Fruit fly (Drosophila melanogaster) whole organism, embryonic: ENCODE measurements around the gene CG43093.

Source experiments
- Atf3 ChIP-seq: fragments of 200-800 bp; sonication (Bioruptor generic); optimal IDR thresholded peaks from 3 replicates; lab custom pipeline; 2016; ENCODE audit warnings: missing biosample characterization, missing genetic modification characterization
- Blimp-1 ChIP-seq: fragments of 200-800 bp; sonication (Bioruptor generic); optimal IDR thresholded peaks from 3 replicates; lab custom pipeline; 2018; ENCODE audit warnings: missing biosample characterization, missing genetic modification characterization, mild to moderate bottlenecking, moderate library complexity, missing genetic modification reagents
- CG10366 ChIP-seq: fragments of 200-800 bp; sonication (Bioruptor generic); IDR thresholded peaks from 2 replicates; pipeline ENCODE4 v1.3.6; 2022; ENCODE audit warnings: missing biosample characterization, missing genetic modification characterization
- CG10462 ChIP-seq: fragments of 200-800 bp; sonication (Bioruptor generic); optimal IDR thresholded peaks from 2 replicates; lab custom pipeline; 2016; ENCODE audit warnings: missing biosample characterization, missing genetic modification characterization
- CG11247 ChIP-seq: fragments of 200-800 bp; sonication (Bioruptor generic); IDR thresholded peaks from 2 replicates; pipeline ENCODE4 v1.3.6; 2022; ENCODE audit warnings: missing biosample characterization, missing genetic modification characterization
- CG12744 ChIP-seq: fragments of 200-800 bp; sonication (Bioruptor generic); optimal IDR thresholded peaks from 2 replicates; lab custom pipeline; 2016; ENCODE audit warnings: missing biosample characterization, missing genetic modification characterization
- CG14667 ChIP-seq: fragments of 200-800 bp; sonication (Bioruptor generic); IDR thresholded peaks from 2 replicates; pipeline ENCODE4 v1.3.6; 2022; ENCODE audit warnings: missing biosample characterization, missing genetic modification characterization
- CG14710 ChIP-seq: fragments of 200-800 bp; sonication (Bioruptor generic); optimal IDR thresholded peaks from 3 replicates; lab custom pipeline; 2019; ENCODE audit warnings: missing biosample characterization, mild to moderate bottlenecking, missing genetic modification characterization, moderate library complexity
- CG14860 ChIP-seq: fragments of 200-800 bp; sonication (Bioruptor generic); IDR thresholded peaks from 3 replicates; pipeline ENCODE4 v1.3.6; 2022; ENCODE audit warnings: missing biosample characterization, missing genetic modification characterization; ENCODE audit not compliant: partially characterized antibody
- CG15514 ChIP-seq: fragments of 200-800 bp; sonication (Bioruptor generic); optimal IDR thresholded peaks from 3 replicates; lab custom pipeline; 2017; ENCODE audit warnings: missing biosample characterization, missing genetic modification characterization, mild to moderate bottlenecking, moderate library complexity, missing genetic modification reagents
- CG1603 ChIP-seq: fragments of 200-800 bp; sonication (Bioruptor generic); optimal IDR thresholded peaks from 2 replicates; lab custom pipeline; 2019; ENCODE audit warnings: missing biosample characterization, mild to moderate bottlenecking, missing genetic modification characterization, moderate library complexity
- CG1647 ChIP-seq: fragments of 200-800 bp; sonication (Bioruptor generic); optimal IDR thresholded peaks from 3 replicates; lab custom pipeline; 2016; ENCODE audit warnings: missing biosample characterization, missing genetic modification characterization
- CG17186 ChIP-seq: fragments of 200-800 bp; sonication (Bioruptor generic); optimal IDR thresholded peaks from 3 replicates; lab custom pipeline; 2017; ENCODE audit warnings: missing biosample characterization, missing genetic modification reagents, missing genetic modification characterization
- CG17802 ChIP-seq: fragments of 200-800 bp; sonication (Bioruptor generic); optimal IDR thresholded peaks from 2 replicates; lab custom pipeline; 2018; ENCODE audit warnings: missing biosample characterization, mild to moderate bottlenecking, missing genetic modification characterization, moderate library complexity
- CG30020 ChIP-seq: fragments of 200-800 bp; optimal IDR thresholded peaks from 2 replicates; lab custom pipeline; 2019; ENCODE audit warnings: missing biosample characterization, mild to moderate bottlenecking, missing genetic modification characterization, moderate library complexity
- CG31365 ChIP-seq: fragments of 200-800 bp; sonication (Bioruptor generic); optimal IDR thresholded peaks from 2 replicates; lab custom pipeline; 2018; ENCODE audit warnings: missing biosample characterization, mild to moderate bottlenecking, missing genetic modification characterization
- CG3163 ChIP-seq: fragments of 200-800 bp; sonication (Bioruptor generic); optimal IDR thresholded peaks from 3 replicates; lab custom pipeline; 2016; ENCODE audit warnings: missing biosample characterization, missing genetic modification characterization
- CG32772 ChIP-seq: fragments of 200-800 bp; sonication (Bioruptor generic); IDR thresholded peaks from 2 replicates; pipeline ENCODE4 v1.3.6; 2022; ENCODE audit warnings: missing biosample characterization, missing genetic modification characterization
- CG3847 ChIP-seq: fragments of 200-800 bp; sonication (Bioruptor generic); IDR thresholded peaks from 2 replicates; pipeline ENCODE4 v1.3.6; 2022; ENCODE audit warnings: missing biosample characterization, missing genetic modification characterization
- CG7987 ChIP-seq: fragments of 200-800 bp; sonication (Bioruptor generic); optimal IDR thresholded peaks from 2 replicates; lab custom pipeline; 2018; ENCODE audit warnings: missing biosample characterization, mild to moderate bottlenecking, missing genetic modification characterization, moderate library complexity
- Dip2 ChIP-seq: fragments of 200-800 bp; sonication (Bioruptor generic); IDR thresholded peaks from 2 replicates; pipeline ENCODE4 v1.3.6; 2022; ENCODE audit warnings: missing biosample characterization, missing genetic modification characterization
- Dp ChIP-seq: fragments of 200-800 bp; sonication (Bioruptor generic); optimal IDR thresholded peaks from 2 replicates; lab custom pipeline; 2018; ENCODE audit warnings: missing biosample characterization, mild to moderate bottlenecking, missing genetic modification characterization, moderate library complexity
- E2f2 ChIP-seq: fragments of 200-800 bp; sonication (Bioruptor generic); IDR thresholded peaks from 2 replicates; pipeline ENCODE4 v1.3.6; 2022; ENCODE audit warnings: missing biosample characterization, missing genetic modification characterization
- Fer1 ChIP-seq: fragments of 200-800 bp; sonication (Bioruptor generic); optimal IDR thresholded peaks from 2 replicates; lab custom pipeline; 2017; ENCODE audit warnings: missing biosample characterization, mild to moderate bottlenecking, missing genetic modification characterization
- Fer3 ChIP-seq: fragments of 200-800 bp; sonication (Bioruptor generic); optimal IDR thresholded peaks from 2 replicates; lab custom pipeline; 2018; ENCODE audit warnings: missing biosample characterization, mild to moderate bottlenecking, missing genetic modification characterization, moderate library complexity
- HHEX ChIP-seq: fragments of 200-800 bp; sonication (Bioruptor generic); optimal IDR thresholded peaks from 3 replicates; lab custom pipeline; 2017; ENCODE audit warnings: missing biosample characterization, mild to moderate bottlenecking, missing genetic modification characterization, missing genetic modification reagents
- HLHmδ ChIP-seq: fragments of 200-800 bp; sonication (Bioruptor generic); optimal IDR thresholded peaks from 2 replicates; lab custom pipeline; 2018; ENCODE audit warnings: missing biosample characterization, mild to moderate bottlenecking, missing genetic modification characterization, moderate library complexity
- Oli ChIP-seq: fragments of 200-800 bp; sonication (Bioruptor generic); optimal IDR thresholded peaks from 2 replicates; lab custom pipeline; 2018; ENCODE audit warnings: missing biosample characterization, mild to moderate bottlenecking, missing genetic modification characterization, moderate library complexity
- Spps ChIP-seq: fragments of 200-800 bp; sonication (Bioruptor generic); optimal IDR thresholded peaks from 2 replicates; lab custom pipeline; 2018; ENCODE audit warnings: missing biosample characterization, mild to moderate bottlenecking, missing genetic modification characterization
- Sry-δ ChIP-seq: fragments of 200-800 bp; sonication (Bioruptor generic); optimal IDR thresholded peaks from 2 replicates; lab custom pipeline; 2016; ENCODE audit warnings: missing biosample characterization, missing genetic modification characterization
- abd-A ChIP-seq: fragments of 200-800 bp; sonication (Bioruptor generic); optimal IDR thresholded peaks from 3 replicates; lab custom pipeline; 2019; ENCODE audit warnings: missing biosample characterization, mild to moderate bottlenecking, missing genetic modification characterization, moderate library complexity
- amos ChIP-seq: fragments of 200-800 bp; sonication (Bioruptor generic); IDR thresholded peaks from 2 replicates; pipeline ENCODE4 v1.3.6; 2022; ENCODE audit warnings: missing biosample characterization, missing genetic modification characterization; ENCODE audit not compliant: partially characterized antibody
- bbx ChIP-seq: fragments of 200-800 bp; sonication (Bioruptor generic); IDR thresholded peaks from 2 replicates; pipeline ENCODE4 v1.3.6; 2022; ENCODE audit warnings: missing biosample characterization, missing genetic modification characterization; ENCODE audit not compliant: partially characterized antibody
- cg ChIP-seq: fragments of 200-800 bp; sonication (Bioruptor generic); optimal IDR thresholded peaks from 3 replicates; lab custom pipeline; 2019; ENCODE audit warnings: missing biosample characterization, mild to moderate bottlenecking, missing genetic modification characterization, moderate library complexity
- crol ChIP-seq: fragments of 200-800 bp; sonication (Bioruptor generic); IDR thresholded peaks from 2 replicates; pipeline ENCODE4 v1.3.6; 2022; ENCODE audit warnings: missing biosample characterization, missing genetic modification characterization
- eve ChIP-seq, 2 experiments: fragments of >200 bp; optimal IDR thresholded peaks; 2 replicates each; lab custom pipeline; 2017; ENCODE audit warnings: missing biosample characterization in 2 of 2, missing genetic modification characterization in 2 of 2
- gfzf ChIP-seq: fragments of 200-800 bp; sonication (Bioruptor generic); optimal IDR thresholded peaks from 2 replicates; lab custom pipeline; 2016; ENCODE audit warnings: missing biosample characterization, mild to moderate bottlenecking, missing genetic modification characterization, moderate library complexity
- hb ChIP-seq: fragments of 200-800 bp; sonication (Bioruptor generic); IDR thresholded peaks from 3 replicates; pipeline ENCODE4 v1.3.6; 2022; ENCODE audit warnings: missing biosample characterization, missing genetic modification characterization; ENCODE audit not compliant: partially characterized antibody
- ken ChIP-seq: fragments of 200-800 bp; sonication (Bioruptor generic); IDR thresholded peaks from 3 replicates; pipeline ENCODE4 v1.3.6; 2022; ENCODE audit warnings: missing biosample characterization, missing genetic modification characterization
- lilli ChIP-seq: fragments of 200-800 bp; sonication (Bioruptor generic); optimal IDR thresholded peaks from 3 replicates; lab custom pipeline; 2016; ENCODE audit warnings: missing biosample characterization, missing genetic modification characterization
- nerfin-1 ChIP-seq: fragments of 200-800 bp; sonication (Bioruptor generic); optimal IDR thresholded peaks from 3 replicates; lab custom pipeline; 2019; ENCODE audit warnings: missing biosample characterization, mild to moderate bottlenecking, missing genetic modification characterization, moderate library complexity
- oc ChIP-seq: fragments of 200-800 bp; sonication (Bioruptor generic); optimal IDR thresholded peaks from 2 replicates; lab custom pipeline; 2018; ENCODE audit warnings: missing biosample characterization, mild to moderate bottlenecking, missing genetic modification characterization, moderate library complexity
- so ChIP-seq: fragments of 200-800 bp; sonication (Bioruptor generic); IDR thresholded peaks from 3 replicates; pipeline ENCODE4 v1.3.6; 2022; ENCODE audit warnings: missing biosample characterization, missing genetic modification characterization
- sqz ChIP-seq: fragments of 200-800 bp; sonication (Bioruptor generic); optimal IDR thresholded peaks from 3 replicates; lab custom pipeline; 2018; ENCODE audit warnings: missing biosample characterization, mild to moderate bottlenecking, missing genetic modification characterization
- stc ChIP-seq: fragments of 200-800 bp; sonication (Bioruptor generic); IDR thresholded peaks from 2 replicates; pipeline ENCODE4 v1.3.6; 2022; ENCODE audit warnings: missing biosample characterization, missing genetic modification characterization
- stwl ChIP-seq: fragments of 200-800 bp; sonication (Bioruptor generic); optimal IDR thresholded peaks from 3 replicates; lab custom pipeline; 2018; ENCODE audit warnings: missing biosample characterization, mild to moderate bottlenecking, missing genetic modification characterization, moderate library complexity
- tna ChIP-seq: fragments of 200-800 bp; sonication (Bioruptor generic); IDR thresholded peaks from 2 replicates; pipeline ENCODE4 v1.3.6; 2022; ENCODE audit warnings: missing biosample characterization, missing genetic modification characterization; ENCODE audit not compliant: partially characterized antibody
- vnd ChIP-seq: fragments of 200-800 bp; sonication (Bioruptor generic); IDR thresholded peaks from 3 replicates; pipeline ENCODE4 v1.3.6; 2022; ENCODE audit warnings: missing biosample characterization, missing genetic modification characterization; ENCODE audit not compliant: partially characterized antibody
- wor ChIP-seq: fragments of 200-800 bp; sonication (Bioruptor generic); IDR thresholded peaks from 2 replicates; pipeline ENCODE4 v1.3.6; 2022; ENCODE audit warnings: missing biosample characterization, missing genetic modification characterization
- yki ChIP-seq: fragments of >200 bp; optimal IDR thresholded peaks from 3 replicates; lab custom pipeline; 2018

CG43093 gene

DNA sequence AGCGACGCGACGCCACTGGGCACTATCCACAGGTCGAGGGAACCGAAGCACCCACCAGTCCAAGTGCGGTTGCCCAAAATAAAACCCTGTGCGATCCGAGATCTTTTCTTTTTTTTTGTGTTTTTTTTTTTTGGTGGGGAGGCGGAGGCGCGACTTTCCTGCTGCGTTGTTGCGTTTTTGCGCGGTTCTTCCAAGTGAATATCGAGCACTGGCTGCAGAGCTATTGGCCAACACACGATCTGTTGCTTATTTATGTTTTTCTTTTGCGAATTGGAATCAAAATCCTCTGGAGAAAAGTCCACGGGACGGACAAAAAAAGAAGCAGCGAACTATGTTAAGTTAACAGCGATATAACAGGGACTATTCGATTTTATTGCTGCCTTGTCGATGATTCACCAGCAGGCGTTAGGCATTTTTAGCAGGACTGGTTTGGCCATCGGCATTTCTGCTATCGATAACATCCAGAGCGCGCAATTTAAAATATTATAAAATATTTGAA is 49.2 kb downstream of the CG43093 start, which contains the start of gene wge (continued):
- TF ChIP-seq CG17186 (GFP tag; lab: Kevin White, UChicago) (no peak), CG11247 (no peak), CG30020 (tag; lab: Kevin White, UChicago) (no peak), tna (GFP tag; lab: Robert Waterston, UW) (peak; percentile 58; the same call in 1 of the 2 replicates), CG12744 (GFP tag; lab: Kevin White, UChicago) (no peak), CG14667 (GFP tag; lab: Robert Waterston, UW) (no peak), so (GFP tag; lab: Robert Waterston, UW) (no peak), HLHmδ (GFP tag; lab: Kevin White, UChicago) (no peak), sqz (GFP tag; lab: Kevin White, UChicago) (peak; percentile 89), lilli (GFP tag; lab: Kevin White, UChicago) (no peak), CG15514 (peak; percentile 38), CG32772 (GFP tag; lab: Robert Waterston, UW) (peak; percentile 60), yki (lab: Kevin White, UChicago) (no peak), CG14710 (tag; lab: Kevin White, UChicago) (peak; percentile 50), Blimp-1 (GFP tag; lab: Kevin White, UChicago) (no peak), Sry-δ (GFP tag; lab: Kevin White, UChicago) (peak; percentile 53), hb (GFP tag; lab: Robert Waterston, UW) (peak; percentile 67; the same call in 2 of the 3 replicates), Dp (peak; percentile 94), vnd (peak; percentile 38; the same call in 1 of the 3 replicates), Dip2 (no peak), CG10462 (GFP tag; lab: Kevin White, UChicago) (no peak), CG1647 (no peak), CG3163 (GFP tag; lab: Kevin White, UChicago) (no peak), eve (GFP tag; optimal IDR thresholded peaks at IDR 0.05; lab: Kevin White, UChicago) (no peak), Oli (tag; lab: Kevin White, UChicago) (no peak), nerfin-1 (tag; lab: Kevin White, UChicago) (peak; percentile 72), wor (no peak), CG10366 (GFP tag; lab: Robert Waterston, UW) (no peak), CG17802 (tag; lab: Kevin White, UChicago) (no peak), E2f2 (GFP tag; lab: Robert Waterston, UW) (peak; percentile 96), cg (GFP tag; lab: Kevin White, UChicago) (peak; percentile 57), CG3847 (GFP tag; lab: Robert Waterston, UW) (no peak), gfzf (GFP tag; lab: Kevin White, UChicago) (peak; percentile 75), CG31365 (no peak), CG7987 (GFP tag; lab: Kevin White, UChicago) (no peak), amos (GFP tag; lab: Robert Waterston, UW) (peak; percentile 65), bbx (GFP tag; lab: Robert Waterston, UW) (peak; percentile 74), Fer1 (GFP tag; lab: Kevin White, UChicago) (peak; percentile 16), Spps (no peak), abd-A (peak; percentile 31), CG1603 (peak; percentile 34), stc (GFP tag; lab: Robert Waterston, UW) (no peak), crol (no peak), ken (GFP tag; lab: Robert Waterston, UW) (no peak), HHEX (GFP tag; lab: Kevin White, UChicago) (no peak), Atf3 (GFP tag; lab: Kevin White, UChicago) (no peak), oc (tag; lab: Kevin White, UChicago) (no peak), CG14860 (peak; percentile 8; the same call in 1 of the 3 replicates), stwl (peak; percentile 48), Fer3 (tag; lab: Kevin White, UChicago) (no peak)
